Fruit fly (Drosophila melanogaster) whole organism, prepupa: Measurements from ENCODE around the gene CG13113.

ENCODE experiments used
- CG15336 ChIP-seq: fragments of 200-800 bp; sonication (Bioruptor generic); IDR thresholded peaks from 2 replicates; pipeline ENCODE4 v1.3.6; 2022; ENCODE audit warnings: missing biosample characterization, missing genetic modification characterization
- CG16779 ChIP-seq: fragments of 200-800 bp; sonication (Bioruptor generic); optimal IDR thresholded peaks from 3 replicates; lab custom pipeline; 2017; ENCODE audit warnings: missing biosample characterization, mild to moderate bottlenecking, missing genetic modification characterization
- CG6854 ChIP-seq: fragments of 200-800 bp; sonication (Bioruptor generic); optimal IDR thresholded peaks from 2 replicates; lab custom pipeline; 2017; ENCODE audit warnings: missing biosample characterization, mild to moderate bottlenecking, missing genetic modification characterization
- OdsH ChIP-seq: fragments of 200-800 bp; sonication (Bioruptor generic); optimal IDR thresholded peaks from 3 replicates; lab custom pipeline; 2016; ENCODE audit warnings: missing biosample characterization, missing genetic modification characterization
- pdm3 ChIP-seq: fragments of 200-800 bp; sonication (Bioruptor generic); optimal IDR thresholded peaks from 3 replicates; lab custom pipeline; 2016; ENCODE audit warnings: missing biosample characterization, missing genetic modification characterization
- svp ChIP-seq: fragments of 200-800 bp; sonication (Bioruptor generic); peaks from one replicate; lab custom pipeline; 2016; ENCODE audit warnings: missing biosample characterization, missing genetic modification characterization

dm6 chr2L:9569588-9570434, 25.8 kb downstream of the CG13113 start:
- peak; percentile 93 for TF ChIP-seq pdm3 (GFP tag; lab: Kevin White, UChicago)
- peak; percentile 97 for TF ChIP-seq OdsH (GFP tag; lab: Kevin White, UChicago)
- peak; percentile 95 for TF ChIP-seq CG15336
- peak; percentile 97 for TF ChIP-seq svp
- TF ChIP-seq CG16779 (tag; lab: Kevin White, UChicago): peak; percentile 96
- peak; percentile 89 for TF ChIP-seq CG6854 (GFP tag; lab: Kevin White, UChicago)
